Fruit fly (Drosophila melanogaster): Measurements from ENCODE around the gene Pmi.

Gene Pmi

DNA sequence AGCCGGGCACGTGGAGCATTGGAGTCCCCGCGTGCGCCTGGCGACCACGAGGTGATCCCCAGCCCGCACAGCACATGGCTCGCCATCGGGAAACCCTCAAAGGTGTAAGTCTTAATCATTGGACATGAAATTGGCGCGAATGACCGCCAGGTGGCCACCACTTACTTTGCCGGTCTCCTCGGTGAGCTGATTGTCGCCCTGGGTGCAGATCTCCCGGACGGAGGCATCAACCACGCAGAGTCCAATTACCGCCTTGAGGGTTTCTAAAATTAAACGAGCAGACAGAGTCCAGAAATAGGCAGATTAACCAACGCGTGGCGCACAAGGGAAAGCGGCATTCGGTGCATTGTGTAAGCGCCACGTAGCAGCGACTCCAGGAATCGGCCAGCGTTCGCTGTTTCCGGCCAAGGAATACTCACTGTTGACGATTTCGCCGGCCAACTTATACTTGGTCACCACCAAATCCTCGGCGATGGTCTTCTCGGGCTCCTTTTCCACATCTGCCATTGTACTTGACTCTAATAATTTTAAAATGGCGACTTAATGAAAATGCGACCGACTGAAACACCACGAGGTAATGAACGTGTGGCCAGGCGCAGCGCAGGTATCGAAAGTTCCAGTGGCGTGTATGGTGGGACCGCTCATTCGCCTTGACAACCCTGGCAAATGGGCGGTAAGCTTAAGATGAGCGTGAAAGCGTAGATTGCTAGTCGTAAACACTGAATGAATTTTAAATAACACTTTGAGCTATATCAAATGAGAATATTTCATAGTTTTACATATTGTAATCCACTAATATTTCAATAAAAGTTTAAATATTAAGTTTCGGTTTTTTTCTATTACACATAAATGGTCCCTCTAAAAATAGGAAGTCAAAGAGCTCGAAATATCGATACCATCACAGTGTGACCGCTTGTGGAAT, 14.7 kb upstream of the Pmi start, which contains the start of gene CG10576 (continued):
- TF ChIP-seq sna (GFP tag; IDR thresholded peaks at IDR 0.05; ENCODE audit: partially characterized antibody) (0 out of 2 replicates have a peak, but pooled peaks have one; percentile 45), Trl (optimal IDR thresholded peaks at IDR 0.05) (peak in 1 of 2 experiments; percentile 5), Trl (GFP tag; optimal IDR thresholded peaks at IDR 0.05) (no peak), Hsf (GFP tag; optimal IDR thresholded peaks at IDR 0.05) (peak; percentile 9), CG16863 (GFP tag; optimal IDR thresholded peaks at IDR 0.05) (peak; percentile 36), CG3065 (GFP tag; optimal IDR thresholded peaks at IDR 0.05) (peak; percentile 12), row (GFP tag; IDR thresholded peaks at IDR 0.05) (peak; percentile 76), bbx (GFP tag; IDR thresholded peaks at IDR 0.05; ENCODE audit: partially characterized antibody) (peak; percentile 44; the same call in 1 of the 2 replicates), Scr (GFP tag; IDR thresholded peaks at IDR 0.05; ENCODE audit: partially characterized antibody) (peak; percentile 77), H15 (GFP tag; IDR thresholded peaks at IDR 0.05) (no peak), YL-1 (GFP tag; optimal IDR thresholded peaks at IDR 0.05) (peak; percentile 96), CG15269 (tag; optimal IDR thresholded peaks at IDR 0.05) (no peak), Ets97D (GFP tag; optimal IDR thresholded peaks at IDR 0.05) (peak; percentile 73), zfh2 (GFP tag; optimal IDR thresholded peaks at IDR 0.05) (peak; percentile 3), dpn (GFP tag; optimal IDR thresholded peaks at IDR 0.05) (peak in 1 of 2 experiments; percentile 8), CG6854 (GFP tag; optimal IDR thresholded peaks at IDR 0.05) (peak; percentile 7), ind (GFP tag; optimal IDR thresholded peaks at IDR 0.05) (no peak), Fer3 (tag; optimal IDR thresholded peaks at IDR 0.05) (no peak), Sry-δ (GFP tag; optimal IDR thresholded peaks at IDR 0.05) (peak; percentile 68), her (GFP tag; optimal IDR thresholded peaks at IDR 0.05) (no peak), CG10565 (GFP tag; optimal IDR thresholded peaks at IDR 0.05) (no peak), E2f1 (GFP tag; IDR thresholded peaks at IDR 0.05) (no peak), Xbp1 (GFP tag; optimal IDR thresholded peaks at IDR 0.05) (peak; percentile 43), Max (GFP tag; optimal IDR thresholded peaks at IDR 0.05) (peak; percentile 93), so (GFP tag; IDR thresholded peaks at IDR 0.05) (peak; percentile 42; the same call in 1 of the 3 replicates), CG34422 (GFP tag; IDR thresholded peaks at IDR 0.05) (peak; percentile 80; the same call in 1 of the 3 replicates), CG33557 (GFP tag; optimal IDR thresholded peaks at IDR 0.05) (peak; percentile 13), MBD-R2 (GFP tag; IDR thresholded peaks at IDR 0.05) (peak; percentile 31; the same call in 1 of the 2 replicates), CG14014 (GFP tag; IDR thresholded peaks at IDR 0.05) (no peak), slbo (GFP tag; IDR thresholded peaks at IDR 0.05) (0 out of 2 replicates have a peak, but pooled peaks have one; percentile 16), CG3995 (GFP tag; optimal IDR thresholded peaks at IDR 0.05) (peak; percentile 17), twi (tag; optimal IDR thresholded peaks at IDR 0.05) (peak; percentile 23), Dll (GFP tag; IDR thresholded peaks at IDR 0.05; ENCODE audit: partially characterized antibody) (peak; percentile 73), esg (GFP tag; conservative IDR thresholded peaks at IDR 0.05) (no peak), CG34224 (GFP tag; IDR thresholded peaks at IDR 0.05; ENCODE audit: partially characterized antibody) (0 out of 3 replicates have a peak, but pooled peaks have one; percentile 54), mam (GFP tag; optimal IDR thresholded peaks at IDR 0.05) (peak; percentile 37), Doc3 (GFP tag; IDR thresholded peaks at IDR 0.05; ENCODE audit: partially characterized antibody) (peak; percentile 46; the same call in 1 of the 3 replicates), CG10147 (GFP tag; optimal IDR thresholded peaks at IDR 0.05) (no peak), amos (GFP tag; IDR thresholded peaks at IDR 0.05; ENCODE audit: partially characterized antibody) (peak; percentile 58), CG9727 (GFP tag; optimal IDR thresholded peaks at IDR 0.05) (peak; percentile 22), Dad (GFP tag; optimal IDR thresholded peaks at IDR 0.05) (peak; percentile 6), Elba2 (GFP tag; optimal IDR thresholded peaks at IDR 0.05) (peak; percentile 0), Med (GFP tag) (peak; percentile 86), CG13624 (GFP tag; optimal IDR thresholded peaks at IDR 0.05) (peak; percentile 63), stc (GFP tag; IDR thresholded peaks at IDR 0.05) (peak; percentile 31; the same call in 1 of the 2 replicates), tll (GFP tag; optimal IDR thresholded peaks at IDR 0.05) (peak; percentile 38 to 92), CG31365 (tag; optimal IDR thresholded peaks at IDR 0.05) (no peak), CG13775 (GFP tag; optimal IDR thresholded peaks at IDR 0.05) (no peak)

Data from whole organism, embryonic.